ENCODE assay signal across 6 worm cellular contexts in the genomic region with DNA sequence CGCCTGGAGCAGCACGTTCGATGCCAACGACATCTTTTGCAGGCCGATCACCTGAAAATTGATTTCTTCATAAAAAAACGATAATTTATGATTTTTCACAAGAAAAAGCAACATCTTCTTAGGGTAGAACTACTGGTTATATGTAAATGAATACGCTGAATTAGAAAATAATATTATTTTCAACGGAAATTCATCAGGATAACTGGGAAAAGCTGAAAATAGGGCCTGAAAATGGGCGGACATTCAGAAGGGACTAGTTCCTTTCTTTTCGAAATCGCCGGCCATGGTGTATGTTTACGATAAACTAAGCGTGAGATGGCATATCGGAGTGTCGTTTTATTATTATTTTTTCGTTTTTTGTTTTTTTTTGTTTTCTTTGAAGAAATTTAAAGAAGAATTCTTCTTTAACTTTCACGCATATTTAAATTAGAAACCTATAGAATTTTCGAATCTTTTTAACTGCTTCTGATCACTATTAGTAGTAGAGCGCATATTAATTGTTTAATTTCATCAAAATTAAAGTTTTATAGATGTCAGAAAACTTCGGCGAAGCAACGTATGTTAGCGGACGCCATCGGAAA.
A peak's percentile ranks its signal among the peaks of the same experiment; 100 is the strongest.
TF ChIP-seq lines count a peak whose summit lies in the region.

TSS of gene nduv-2 (minus strand) at position 51 of the 581 bp plus-strand sequence.
TSS of gene F53F4.12 (plus strand) at position 531 of the 581 bp plus-strand sequence.

TF ChIP-seq in whole organism, L1 larva, 84 proteins besides CTCF, POLR2A, EP300 and RAD21 (continues in another document):
- TF ChIP-seq tbx-2 (tag; optimal IDR thresholded peaks at IDR 0.05; lab: Kevin White, UChicago) = peak; percentile 19
- TF ChIP-seq nhr-47 (tag; optimal IDR thresholded peaks at IDR 0.05; lab: Kevin White, UChicago) = peak; percentile 1
- peak in 1 of 3 experiments; percentile 51 for TF ChIP-seq ceh-82 (tag; optimal IDR thresholded peaks at IDR 0.05; lab: Kevin White, UChicago)
- peak; percentile 20 for TF ChIP-seq C16A3.4 (tag; optimal IDR thresholded peaks at IDR 0.05; lab: Kevin White, UChicago)
- TF ChIP-seq fkh-10 (GFP tag; optimal IDR thresholded peaks at IDR 0.05; lab: Kevin White, UChicago) = no peak
- TF ChIP-seq nhr-71 (tag; optimal IDR thresholded peaks at IDR 0.05; lab: Kevin White, UChicago) = peak; percentile 16
- peak; percentile 45 for TF ChIP-seq snu-23 (GFP tag; optimal IDR thresholded peaks at IDR 0.05; lab: Kevin White, UChicago)
- TF ChIP-seq tlp-1 (tag; optimal IDR thresholded peaks at IDR 0.05; lab: Kevin White, UChicago) = no peak
- TF ChIP-seq ceh-90 (tag; optimal IDR thresholded peaks at IDR 0.05; lab: Kevin White, UChicago) = no peak
- peak; percentile 47 to 49 for TF ChIP-seq efl-1 (optimal IDR thresholded peaks at IDR 0.05; lab: Kevin White, UChicago)
- TF ChIP-seq efl-1 (GFP tag; optimal IDR thresholded peaks at IDR 0.05 in 1 of 2; lab: Kevin White, UChicago) = peak; percentile 30 to 95
- no peak for TF ChIP-seq Y116A8C.19 (tag; optimal IDR thresholded peaks at IDR 0.05; lab: Kevin White, UChicago; ENCODE audit: borderline replicate concordance)
- peak; percentile 10 for TF ChIP-seq skn-1 (tag; optimal IDR thresholded peaks at IDR 0.05; lab: Kevin White, UChicago)

TF ChIP-seq in whole organism, L2 larva, 48 proteins besides CTCF, POLR2A, EP300 and RAD21:
- TF ChIP-seq blmp-1 (tag; optimal IDR thresholded peaks at IDR 0.05; lab: Kevin White, UChicago; ENCODE audit: insufficient read depth) = no peak
- TF ChIP-seq unc-55 (GFP tag; optimal IDR thresholded peaks at IDR 0.05; lab: Kevin White, UChicago) = peak; percentile 70
- TF ChIP-seq nhr-129 (tag; optimal IDR thresholded peaks at IDR 0.05; lab: Kevin White, UChicago) = peak; percentile 33
- no peak for TF ChIP-seq ztf-11 (tag; optimal IDR thresholded peaks at IDR 0.05; lab: Kevin White, UChicago)
- TF ChIP-seq C34F6.9 (tag; optimal IDR thresholded peaks at IDR 0.05; lab: Kevin White, UChicago) = peak; percentile 42
- TF ChIP-seq lin-11 (tag; optimal IDR thresholded peaks at IDR 0.05; lab: Kevin White, UChicago) = peak; percentile 10
- TF ChIP-seq mab-5 (tag; optimal IDR thresholded peaks at IDR 0.05; lab: Kevin White, UChicago) = no peak
- peak; percentile 23 for TF ChIP-seq R02D3.7 (tag; optimal IDR thresholded peaks at IDR 0.05; lab: Kevin White, UChicago)

TF ChIP-seq in whole organism, L3 larva, 47 proteins besides CTCF, POLR2A, EP300 and RAD21:
- TF ChIP-seq hmg-11 (tag; optimal IDR thresholded peaks at IDR 0.05; lab: Kevin White, UChicago) (peak; percentile 64), R02D3.7 (tag; optimal IDR thresholded peaks at IDR 0.05; lab: Kevin White, UChicago) (peak; percentile 86), snpc-4 (tag; optimal IDR thresholded peaks at IDR 0.05; lab: Kevin White, UChicago) (peak; percentile 13), pha-4 (tag; optimal IDR thresholded peaks at IDR 0.05; lab: Kevin White, UChicago) (no peak), lin-15B (tag; optimal IDR thresholded peaks at IDR 0.05; lab: Kevin White, UChicago) (peak; percentile 89), mdl-1 (tag; optimal IDR thresholded peaks at IDR 0.05; lab: Kevin White, UChicago) (no peak), zag-1 (tag; optimal IDR thresholded peaks at IDR 0.05; lab: Kevin White, UChicago) (no peak), nhr-25 (tag; optimal IDR thresholded peaks at IDR 0.05; lab: Kevin White, UChicago) (peak; percentile 10), egl-5 (tag; optimal IDR thresholded peaks at IDR 0.05; lab: Kevin White, UChicago) (no peak), lin-39 (tag; optimal IDR thresholded peaks at IDR 0.05; lab: Kevin White, UChicago) (no peak), pqm-1 (tag; optimal IDR thresholded peaks at IDR 0.05; lab: Kevin White, UChicago) (peak; percentile 1), elt-3 (tag; optimal IDR thresholded peaks at IDR 0.05; lab: Kevin White, UChicago) (no peak), egl-27 (tag; optimal IDR thresholded peaks at IDR 0.05; lab: Kevin White, UChicago) (no peak)

TF ChIP-seq in whole organism, L4 larva, 104 proteins besides CTCF, POLR2A, EP300 and RAD21 (continues in another document):
- no peak for TF ChIP-seq T26A8.4 (GFP tag; IDR thresholded peaks at IDR 0.05; lab: Robert Waterston, UW)
- peak in 1 of 2 experiments; percentile 13 for TF ChIP-seq hif-1 (tag; optimal IDR thresholded peaks at IDR 0.05; lab: Kevin White, UChicago)
- TF ChIP-seq jun-1 (tag; optimal IDR thresholded peaks at IDR 0.05; lab: Kevin White, UChicago) = no peak
- TF ChIP-seq mes-2 (tag; optimal IDR thresholded peaks at IDR 0.05; lab: Kevin White, UChicago; ENCODE audit: poor library complexity, severe bottlenecking) = peak; percentile 72
- 0 out of 2 replicates have a peak, but pooled peaks have one; percentile 25 for TF ChIP-seq lin-38 (GFP tag; IDR thresholded peaks at IDR 0.05; lab: Robert Waterston, UW)
- TF ChIP-seq Y48G9A.11 (GFP tag; IDR thresholded peaks at IDR 0.05; lab: Robert Waterston, UW) = peak; percentile 71
- no peak for TF ChIP-seq lin-15B (tag; optimal IDR thresholded peaks at IDR 0.05; lab: Kevin White, UChicago)
- TF ChIP-seq nhr-25 (tag; optimal IDR thresholded peaks at IDR 0.05; lab: Kevin White, UChicago; ENCODE audit: borderline replicate concordance, insufficient read depth) = no peak
- TF ChIP-seq unc-130 (GFP tag; optimal IDR thresholded peaks at IDR 0.05; lab: Kevin White, UChicago) = peak; percentile 10
- no peak for TF ChIP-seq unc-39 (tag; optimal IDR thresholded peaks at IDR 0.05; lab: Kevin White, UChicago)
- peak; percentile 90 for TF ChIP-seq T20F7.1 (GFP tag; optimal IDR thresholded peaks at IDR 0.05; lab: Kevin White, UChicago)
- no peak for TF ChIP-seq egl-27 (tag; optimal IDR thresholded peaks at IDR 0.05; lab: Kevin White, UChicago)
- TF ChIP-seq hlh-30 (tag; optimal IDR thresholded peaks at IDR 0.05; lab: Kevin White, UChicago; ENCODE audit: insufficient read depth) = no peak
- TF ChIP-seq zip-11 (GFP tag; IDR thresholded peaks at IDR 0.05; lab: Robert Waterston, UW) = no peak
- TF ChIP-seq R02D3.7 (tag; optimal IDR thresholded peaks at IDR 0.05; lab: Kevin White, UChicago) = peak; percentile 39
- peak; percentile 61 for TF ChIP-seq aha-1 (tag; lab: Kevin White, UChicago)
- no peak for TF ChIP-seq hlh-11 (tag; optimal IDR thresholded peaks at IDR 0.05; lab: Kevin White, UChicago)

TF ChIP-seq in whole organism, late embryonic, 69 proteins besides CTCF, POLR2A, EP300 and RAD21:
- TF ChIP-seq tbx-2 (tag; optimal IDR thresholded peaks at IDR 0.05; lab: Kevin White, UChicago) (peak; percentile 36), pha-2 (tag; optimal IDR thresholded peaks at IDR 0.05; lab: Kevin White, UChicago) (no peak), ceh-34 (tag; optimal IDR thresholded peaks at IDR 0.05; lab: Kevin White, UChicago) (no peak), unc-42 (tag; optimal IDR thresholded peaks at IDR 0.05; lab: Kevin White, UChicago) (peak; percentile 12), npax-4 (tag; optimal IDR thresholded peaks at IDR 0.05; lab: Kevin White, UChicago) (no peak), ets-4 (tag; optimal IDR thresholded peaks at IDR 0.05; lab: Kevin White, UChicago) (peak; percentile 34), fax-1 (tag; optimal IDR thresholded peaks at IDR 0.05; lab: Kevin White, UChicago) (no peak), ceh-31 (tag; optimal IDR thresholded peaks at IDR 0.05; lab: Kevin White, UChicago) (peak; percentile 58), ceh-2 (tag; optimal IDR thresholded peaks at IDR 0.05; lab: Kevin White, UChicago) (peak; percentile 4)
TF ChIP-seq in whole organism, late embryonic: peak in this region for 5.

TF ChIP-seq in whole organism, young adult, 124 proteins besides CTCF, POLR2A, EP300 and RAD21:
- no peak for TF ChIP-seq B0035.1 (tag; optimal IDR thresholded peaks at IDR 0.05; lab: Kevin White, UChicago)
- peak; percentile 88 for TF ChIP-seq attf-3 (GFP tag; conservative IDR thresholded peaks at IDR 0.05; lab: Robert Waterston, UW)
- TF ChIP-seq F57A8.1 (GFP tag; optimal IDR thresholded peaks at IDR 0.05; lab: Kevin White, UChicago) = no peak
- no peak for TF ChIP-seq nhr-120 (GFP tag; IDR thresholded peaks at IDR 0.05; lab: Robert Waterston, UW)
- TF ChIP-seq F39B2.1 (GFP tag; IDR thresholded peaks at IDR 0.05; lab: Robert Waterston, UW) = no peak
- TF ChIP-seq mel-28 (tag; optimal IDR thresholded peaks at IDR 0.05; lab: Kevin White, UChicago; ENCODE audit: borderline replicate concordance) = no peak
